Fruit fly (Drosophila melanogaster) whole organism, embryonic: ENCODE data around the gene bi.

Source experiments
- CG10654 ChIP-seq: fragments of 200-800 bp; sonication (Bioruptor generic); optimal IDR thresholded peaks from 2 replicates; lab custom pipeline; 2016; ENCODE audit warnings: missing biosample characterization, missing genetic modification characterization
- CG13624 ChIP-seq: fragments of 200-800 bp; sonication (Bioruptor generic); optimal IDR thresholded peaks from 2 replicates; lab custom pipeline; 2016; ENCODE audit warnings: missing biosample characterization, missing genetic modification characterization
- CG13775 ChIP-seq: fragments of 200-800 bp; sonication (Bioruptor generic); optimal IDR thresholded peaks from 3 replicates; lab custom pipeline; 2017; ENCODE audit warnings: missing biosample characterization, mild to moderate bottlenecking, missing genetic modification characterization
- CG14710 ChIP-seq: fragments of 200-800 bp; sonication (Bioruptor generic); optimal IDR thresholded peaks from 3 replicates; lab custom pipeline; 2019; ENCODE audit warnings: missing biosample characterization, mild to moderate bottlenecking, missing genetic modification characterization, moderate library complexity
- CG15601 ChIP-seq: fragments of 200-800 bp; sonication (Bioruptor generic); optimal IDR thresholded peaks from 3 replicates; lab custom pipeline; 2019; ENCODE audit warnings: missing biosample characterization, mild to moderate bottlenecking, missing genetic modification characterization, moderate library complexity
- CG17829 ChIP-seq: fragments of 200-800 bp; optimal IDR thresholded peaks from 2 replicates; lab custom pipeline; 2019; ENCODE audit warnings: missing biosample characterization, mild to moderate bottlenecking, missing genetic modification characterization, moderate library complexity
- CG3163 ChIP-seq: fragments of 200-800 bp; sonication (Bioruptor generic); optimal IDR thresholded peaks from 3 replicates; lab custom pipeline; 2016; ENCODE audit warnings: missing biosample characterization, missing genetic modification characterization
- CG32767 ChIP-seq: fragments of 200-800 bp; sonication (Bioruptor generic); IDR thresholded peaks from 2 replicates; pipeline ENCODE4 v1.3.6; 2022; ENCODE audit warnings: missing biosample characterization, missing genetic modification characterization
- CG34224 ChIP-seq: fragments of 200-800 bp; sonication (Bioruptor generic); IDR thresholded peaks from 3 replicates; pipeline ENCODE4 v1.3.6; 2022; ENCODE audit warnings: missing biosample characterization, missing genetic modification characterization; ENCODE audit not compliant: partially characterized antibody
- CG3726 ChIP-seq: fragments of 200-800 bp; sonication (Bioruptor generic); IDR thresholded peaks from 3 replicates; pipeline ENCODE4, ENCODE4 v1.3.6; 2022; ENCODE audit warnings: missing biosample characterization, missing genetic modification characterization
- CG3847 ChIP-seq: fragments of 200-800 bp; sonication (Bioruptor generic); IDR thresholded peaks from 2 replicates; pipeline ENCODE4 v1.3.6; 2022; ENCODE audit warnings: missing biosample characterization, missing genetic modification characterization
- CG4617 ChIP-seq: fragments of 200-800 bp; sonication (Bioruptor generic); optimal IDR thresholded peaks from 3 replicates; lab custom pipeline; 2016; ENCODE audit warnings: missing biosample characterization, missing genetic modification characterization, borderline replicate concordance
- CG7556 ChIP-seq: fragments of 200-800 bp; sonication (Bioruptor generic); optimal IDR thresholded peaks from 2 replicates; lab custom pipeline; 2017; ENCODE audit warnings: missing biosample characterization, mild to moderate bottlenecking, missing genetic modification characterization
- CG7963 ChIP-seq: fragments of 200-800 bp; sonication (Bioruptor generic); IDR thresholded peaks from 3 replicates; pipeline ENCODE4 v1.3.6; 2022; ENCODE audit warnings: missing biosample characterization, missing genetic modification characterization; ENCODE audit not compliant: partially characterized antibody
- CG9797 ChIP-seq: fragments of 200-800 bp; sonication (Bioruptor generic); optimal IDR thresholded peaks from 3 replicates; lab custom pipeline; 2018; ENCODE audit warnings: missing biosample characterization, mild to moderate bottlenecking, missing genetic modification characterization
- CHES-1-like ChIP-seq: fragments of 200-800 bp; sonication (Bioruptor generic); optimal IDR thresholded peaks from 2 replicates; lab custom pipeline; 2016; ENCODE audit warnings: missing biosample characterization, missing genetic modification characterization
- CTCF ChIP-seq: fragments of 200-800 bp; sonication (Bioruptor generic); optimal IDR thresholded peaks from 2 replicates; lab custom pipeline; 2017; ENCODE audit warnings: missing biosample characterization, mild to moderate bottlenecking, missing genetic modification characterization, moderate library complexity
- Dp ChIP-seq: fragments of 200-800 bp; sonication (Bioruptor generic); optimal IDR thresholded peaks from 2 replicates; lab custom pipeline; 2018; ENCODE audit warnings: missing biosample characterization, mild to moderate bottlenecking, missing genetic modification characterization, moderate library complexity
- Drgx ChIP-seq: fragments of 200-800 bp; sonication (Bioruptor generic); IDR thresholded peaks from 2 replicates; pipeline ENCODE4 v1.3.6; 2022; ENCODE audit warnings: missing biosample characterization, missing genetic modification characterization
- Fer2 ChIP-seq: fragments of 200-800 bp; sonication (Bioruptor generic); optimal IDR thresholded peaks from 2 replicates; lab custom pipeline; 2018; ENCODE audit warnings: missing biosample characterization, mild to moderate bottlenecking, missing genetic modification characterization, moderate library complexity
- Gug ChIP-seq: fragments of 200-800 bp; sonication (Bioruptor generic); IDR thresholded peaks from 4 replicates; pipeline ENCODE4 v1.3.6; 2022; ENCODE audit warnings: missing biosample characterization, missing genetic modification characterization
- H2.0 ChIP-seq: fragments of 200-800 bp; sonication (Bioruptor generic); IDR thresholded peaks from 2 replicates; pipeline ENCODE4 v1.3.6; 2022; ENCODE audit warnings: missing biosample characterization, missing genetic modification characterization
- Jarid2 ChIP-seq: fragments of 200-800 bp; sonication (Bioruptor generic); optimal IDR thresholded peaks from 3 replicates; lab custom pipeline; 2017; ENCODE audit warnings: mild to moderate bottlenecking, missing biosample characterization, missing genetic modification reagents, missing genetic modification characterization
- MBD-R2 ChIP-seq: fragments of 200-800 bp; sonication (Bioruptor generic); IDR thresholded peaks from 2 replicates; pipeline ENCODE4 v1.3.6; 2022; ENCODE audit warnings: missing biosample characterization, missing genetic modification characterization
- MESR4 ChIP-seq: fragments of 200-800 bp; sonication (Bioruptor generic); optimal IDR thresholded peaks from 2 replicates; lab custom pipeline; 2018; ENCODE audit warnings: missing biosample characterization, mild to moderate bottlenecking, missing genetic modification characterization, moderate library complexity
- Nf-YB ChIP-seq: fragments of 200-800 bp; sonication (Bioruptor generic); optimal IDR thresholded peaks from 3 replicates; lab custom pipeline; 2019; ENCODE audit warnings: missing biosample characterization, mild to moderate bottlenecking, missing genetic modification characterization, moderate library complexity
- Sin3A ChIP-seq: fragments of >200 bp; optimal IDR thresholded peaks from 2 replicates; lab custom pipeline; 2018
- amos ChIP-seq: fragments of 200-800 bp; sonication (Bioruptor generic); IDR thresholded peaks from 2 replicates; pipeline ENCODE4 v1.3.6; 2022; ENCODE audit warnings: missing biosample characterization, missing genetic modification characterization; ENCODE audit not compliant: partially characterized antibody
- ase ChIP-seq: fragments of 200-800 bp; sonication (Bioruptor generic); IDR thresholded peaks from 3 replicates; pipeline ENCODE4 v1.3.6; 2022; ENCODE audit warnings: missing biosample characterization, missing genetic modification characterization
- bab2 ChIP-seq: fragments of 200-800 bp; sonication (Bioruptor generic); optimal IDR thresholded peaks from 2 replicates; lab custom pipeline; 2016; ENCODE audit warnings: missing biosample characterization, missing genetic modification characterization
- bigmax ChIP-seq: fragments of 200-800 bp; sonication (Bioruptor generic); optimal IDR thresholded peaks from 2 replicates; lab custom pipeline; 2018; ENCODE audit warnings: missing biosample characterization, mild to moderate bottlenecking, missing genetic modification characterization
- caup ChIP-seq: fragments of 200-800 bp; sonication (Bioruptor generic); optimal IDR thresholded peaks from 3 replicates; lab custom pipeline; 2017; ENCODE audit warnings: missing biosample characterization, mild to moderate bottlenecking, missing genetic modification characterization, moderate library complexity; ENCODE audit not compliant: severe bottlenecking
- danr ChIP-seq: fragments of 200-800 bp; sonication (Bioruptor generic); IDR thresholded peaks from 2 replicates; pipeline ENCODE4 v1.3.6; 2022; ENCODE audit warnings: missing biosample characterization, missing genetic modification characterization
- dmrt99B ChIP-seq: fragments of 200-800 bp; sonication (Bioruptor generic); optimal IDR thresholded peaks from 2 replicates; lab custom pipeline; 2018; ENCODE audit warnings: missing biosample characterization, mild to moderate bottlenecking, missing genetic modification characterization, moderate library complexity
- hb ChIP-seq: fragments of 200-800 bp; sonication (Bioruptor generic); IDR thresholded peaks from 3 replicates; pipeline ENCODE4 v1.3.6; 2022; ENCODE audit warnings: missing biosample characterization, missing genetic modification characterization; ENCODE audit not compliant: partially characterized antibody
- lbe ChIP-seq: fragments of 200-800 bp; sonication (Bioruptor generic); optimal IDR thresholded peaks from 2 replicates; lab custom pipeline; 2016; ENCODE audit warnings: missing biosample characterization, mild to moderate bottlenecking, missing genetic modification characterization
- lola ChIP-seq, 3 experiments: fragments of >200 bp in 2 of 3; fragments of 200-800 bp in 1 of 3; sonication (Bioruptor generic) in 1 of 3; optimal IDR thresholded peaks; 2 replicates each; lab custom pipeline; 2017 to 2019; ENCODE audit warnings: missing biosample characterization in 3 of 3, missing genetic modification characterization in 3 of 3, mild to moderate bottlenecking in 1 of 3, moderate library complexity in 1 of 3
- mam ChIP-seq: fragments of 200-800 bp; sonication (Bioruptor generic); optimal IDR thresholded peaks from 3 replicates; lab custom pipeline; 2016; ENCODE audit warnings: missing biosample characterization, missing genetic modification characterization
- mld ChIP-seq: fragments of 200-800 bp; sonication (Bioruptor generic); IDR thresholded peaks from 3 replicates; pipeline ENCODE4 v1.3.6; 2022; ENCODE audit warnings: missing biosample characterization, missing genetic modification characterization; ENCODE audit not compliant: partially characterized antibody
- pho ChIP-seq: fragments of 200-800 bp; sonication (Bioruptor generic); optimal IDR thresholded peaks from 2 replicates; lab custom pipeline; 2016; ENCODE audit warnings: missing biosample characterization, missing genetic modification characterization
- pita ChIP-seq: fragments of 200-800 bp; sonication (Bioruptor generic); optimal IDR thresholded peaks from 2 replicates; lab custom pipeline; 2017; ENCODE audit warnings: missing biosample characterization, mild to moderate bottlenecking, missing genetic modification characterization
- sc ChIP-seq, 3 experiments: fragments of >200 bp in 2 of 3; fragments of 200-800 bp in 1 of 3; sonication (Bioruptor generic) in 1 of 3; optimal IDR thresholded peaks; 2 replicates in 2 of 3; 3 replicates in 1 of 3; lab custom pipeline; 2017; ENCODE audit warnings: mild to moderate bottlenecking in 1 of 3, missing biosample characterization in 1 of 3, missing genetic modification characterization in 1 of 3, missing genetic modification reagents in 1 of 3
- scrt ChIP-seq: fragments of 200-800 bp; sonication (Bioruptor generic); optimal IDR thresholded peaks from 2 replicates; lab custom pipeline; 2018; ENCODE audit warnings: missing biosample characterization, mild to moderate bottlenecking, missing genetic modification characterization, moderate library complexity
- slp2 ChIP-seq: fragments of 200-800 bp; sonication (Bioruptor generic); optimal IDR thresholded peaks from 2 replicates; lab custom pipeline; 2016; ENCODE audit warnings: missing biosample characterization, missing genetic modification characterization
- sna ChIP-seq: fragments of 200-800 bp; sonication (Bioruptor generic); IDR thresholded peaks from 2 replicates; pipeline ENCODE4 v1.3.6; 2022; ENCODE audit warnings: missing biosample characterization, missing genetic modification characterization; ENCODE audit not compliant: partially characterized antibody
- vnd ChIP-seq: fragments of 200-800 bp; sonication (Bioruptor generic); IDR thresholded peaks from 3 replicates; pipeline ENCODE4 v1.3.6; 2022; ENCODE audit warnings: missing biosample characterization, missing genetic modification characterization; ENCODE audit not compliant: partially characterized antibody
- zen2 ChIP-seq: fragments of 200-800 bp; sonication (Bioruptor generic); IDR thresholded peaks from 3 replicates; pipeline ENCODE4 v1.3.6; 2022; ENCODE audit warnings: missing biosample characterization, missing genetic modification characterization; ENCODE audit not compliant: partially characterized antibody
- zfh1 ChIP-seq: fragments of 200-800 bp; sonication (Bioruptor generic); IDR thresholded peaks from 3 replicates; pipeline ENCODE4 v1.3.6; 2022; ENCODE audit warnings: missing biosample characterization, missing genetic modification characterization
- zfh2 ChIP-seq: fragments of 200-800 bp; sonication (Bioruptor generic); optimal IDR thresholded peaks from 2 replicates; lab custom pipeline; 2016; ENCODE audit warnings: missing biosample characterization, missing genetic modification characterization

Gene bi

DNA sequence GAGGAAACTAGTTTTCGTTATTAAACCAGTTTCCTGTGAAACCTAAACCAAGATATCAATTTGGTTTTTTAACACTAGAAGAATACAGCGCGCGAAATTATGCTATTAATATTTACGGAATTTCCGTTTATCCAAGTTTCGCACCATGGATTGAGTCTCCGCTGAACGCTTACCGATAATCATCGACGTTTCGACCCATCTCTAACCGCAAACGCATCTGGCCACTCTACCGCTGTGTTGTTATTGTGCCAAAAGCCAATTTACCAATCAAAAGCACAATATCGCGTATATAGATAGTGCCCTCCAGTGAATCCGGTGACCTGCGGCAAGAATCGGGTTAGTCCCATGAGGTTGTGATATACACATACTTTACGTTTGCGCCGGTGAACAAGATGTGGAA, 46.5 kb upstream of the bi start, which contains the start of gene CG3626 (continued):
- peak; percentile 50 for TF ChIP-seq Dp (GFP tag; lab: Kevin White, UChicago)
- TF ChIP-seq Nf-YB: peak; percentile 59
- TF ChIP-seq hb: peak; percentile 74
- peak; percentile 91 for TF ChIP-seq CG9797
- peak; percentile 23 for TF ChIP-seq CG3163 (GFP tag; lab: Kevin White, UChicago)
- TF ChIP-seq mam (GFP tag; lab: Kevin White, UChicago): peak; percentile 53
- peak; percentile 41 for TF ChIP-seq CG13624
- peak; percentile 63 for TF ChIP-seq CG14710
- TF ChIP-seq H2.0 (GFP tag; lab: Robert Waterston, UW): no peak
- peak; percentile 68 for TF ChIP-seq CHES-1-like (GFP tag; lab: Kevin White, UChicago)
- no peak for TF ChIP-seq caup
- 0 out of 3 replicates have a peak, but pooled peaks have one; percentile 16 for TF ChIP-seq zfh1 (GFP tag; lab: Robert Waterston, UW)
- peak; percentile 61 for TF ChIP-seq MESR4 (GFP tag; lab: Kevin White, UChicago)
- peak; percentile 2 for TF ChIP-seq pho (GFP tag; lab: Kevin White, UChicago)
- 0 out of 3 replicates have a peak, but pooled peaks have one; percentile 44 for TF ChIP-seq mld (GFP tag; lab: Robert Waterston, UW)
- TF ChIP-seq CG13775 (GFP tag; lab: Kevin White, UChicago): no peak
- no peak for TF ChIP-seq CG7556 (GFP tag; lab: Kevin White, UChicago)
- peak; percentile 9 for TF ChIP-seq Jarid2 (GFP tag; lab: Kevin White, UChicago)
- TF ChIP-seq Drgx (GFP tag; lab: Robert Waterston, UW): no peak
- no peak for TF ChIP-seq bab2 (GFP tag; lab: Kevin White, UChicago)
- peak; percentile 16 for TF ChIP-seq CG10654 (GFP tag; lab: Kevin White, UChicago)
- peak; percentile 22; the same call in 1 of the 4 replicates for TF ChIP-seq Gug (GFP tag; lab: Robert Waterston, UW)
- TF ChIP-seq sc (optimal IDR thresholded peaks at IDR 0.05; lab: Kevin White, UChicago): no peak
- no peak for TF ChIP-seq sc (GFP tag; optimal IDR thresholded peaks at IDR 0.05; lab: Kevin White, UChicago)
- peak; percentile 74 for TF ChIP-seq CTCF (GFP tag; lab: Kevin White, UChicago)
- peak; percentile 90 for TF ChIP-seq MBD-R2 (GFP tag; lab: Robert Waterston, UW)
- TF ChIP-seq lola (GFP tag; optimal IDR thresholded peaks at IDR 0.05; lab: Kevin White, UChicago): no peak
- no peak for TF ChIP-seq CG3726 (GFP tag; lab: Robert Waterston, UW)
- no peak for TF ChIP-seq CG32767
- peak; percentile 17 for TF ChIP-seq CG15601 (tag; lab: Kevin White, UChicago)
- TF ChIP-seq lbe (GFP tag; lab: Kevin White, UChicago): no peak
- no peak for TF ChIP-seq danr (GFP tag; lab: Robert Waterston, UW)
- TF ChIP-seq Sin3A: peak; percentile 40
- peak; percentile 86 for TF ChIP-seq pita
- peak; percentile 6 for TF ChIP-seq CG17829
- TF ChIP-seq Fer2: no peak
- peak; percentile 59; the same call in 2 of the 3 replicates for TF ChIP-seq vnd
- TF ChIP-seq CG7963 (GFP tag; lab: Robert Waterston, UW): peak; percentile 59; the same call in 2 of the 3 replicates
- TF ChIP-seq zfh2 (GFP tag; lab: Kevin White, UChicago): peak; percentile 36
- TF ChIP-seq zen2 (GFP tag; lab: Robert Waterston, UW): peak; percentile 65
- TF ChIP-seq bigmax (GFP tag; lab: Kevin White, UChicago): peak; percentile 27
- peak; percentile 72 for TF ChIP-seq CG3847 (GFP tag; lab: Robert Waterston, UW)
- peak; percentile 89 for TF ChIP-seq CG4617 (GFP tag; lab: Kevin White, UChicago)
- TF ChIP-seq scrt (GFP tag; lab: Kevin White, UChicago): no peak
- peak; percentile 80 for TF ChIP-seq sna (GFP tag; lab: Robert Waterston, UW)
- peak; percentile 91 for TF ChIP-seq amos
- peak; percentile 77 for TF ChIP-seq CG34224 (GFP tag; lab: Robert Waterston, UW)
- TF ChIP-seq ase: no peak
- TF ChIP-seq dmrt99B (tag; lab: Kevin White, UChicago): no peak
- no peak for TF ChIP-seq slp2 (GFP tag; lab: Kevin White, UChicago)
